Worm (Caenorhabditis elegans): Measurements from ENCODE around the gene Y50D4A.1.

DNA sequence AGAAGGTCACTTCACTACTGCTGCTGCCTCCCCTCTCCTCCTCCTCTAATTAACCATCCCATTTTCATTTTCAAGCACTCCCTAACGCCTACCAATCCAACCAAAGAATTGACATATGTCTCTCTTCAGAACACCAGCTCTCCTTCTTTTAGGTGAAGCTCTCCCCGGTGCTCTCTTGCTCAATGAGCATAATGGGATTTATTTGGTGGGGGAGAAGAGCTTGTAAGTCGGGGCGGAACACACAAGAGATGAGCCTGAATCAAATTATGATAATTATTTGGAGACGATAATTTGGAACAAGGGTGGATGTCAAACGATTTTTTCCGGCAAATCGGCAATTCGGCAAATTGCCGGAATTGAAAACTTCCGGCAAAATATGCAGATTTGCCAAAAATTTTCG is 45.1 kb downstream of the Y50D4A.1 start:
- no peak for TF ChIP-seq ets-5 (GFP tag; IDR thresholded peaks at IDR 0.05)
- no peak for TF ChIP-seq sup-37 (GFP tag; optimal IDR thresholded peaks at IDR 0.05)
- no peak for TF ChIP-seq pqm-1 (tag; optimal IDR thresholded peaks at IDR 0.05)
- TF ChIP-seq nhr-11 (tag; optimal IDR thresholded peaks at IDR 0.05), result no peak
- no peak for TF ChIP-seq unc-86 (tag; optimal IDR thresholded peaks at IDR 0.05)
- no peak for TF ChIP-seq ces-1 (GFP tag; optimal IDR thresholded peaks at IDR 0.05)
- TF ChIP-seq efl-3 (GFP tag; optimal IDR thresholded peaks at IDR 0.05), result no peak
- no peak for TF ChIP-seq fkh-8 (tag; optimal IDR thresholded peaks at IDR 0.05)
- TF ChIP-seq nhr-84 (tag; optimal IDR thresholded peaks at IDR 0.05), result no peak
- no peak for TF ChIP-seq mdl-1 (tag; optimal IDR thresholded peaks at IDR 0.05)
- no peak for TF ChIP-seq ztf-4 (tag; optimal IDR thresholded peaks at IDR 0.05)
- no peak for TF ChIP-seq sox-4 (tag; optimal IDR thresholded peaks at IDR 0.05)
- TF ChIP-seq efl-1 (optimal IDR thresholded peaks at IDR 0.05), result no peak
- TF ChIP-seq efl-1 (GFP tag; optimal IDR thresholded peaks at IDR 0.05 in 1 of 2), result no peak
